Fruit fly (Drosophila melanogaster): ENCODE data around the gene Rac1.
A peak's percentile ranks its signal among the peaks of the same experiment; 100 is the strongest.

Gene Rac1

DNA sequence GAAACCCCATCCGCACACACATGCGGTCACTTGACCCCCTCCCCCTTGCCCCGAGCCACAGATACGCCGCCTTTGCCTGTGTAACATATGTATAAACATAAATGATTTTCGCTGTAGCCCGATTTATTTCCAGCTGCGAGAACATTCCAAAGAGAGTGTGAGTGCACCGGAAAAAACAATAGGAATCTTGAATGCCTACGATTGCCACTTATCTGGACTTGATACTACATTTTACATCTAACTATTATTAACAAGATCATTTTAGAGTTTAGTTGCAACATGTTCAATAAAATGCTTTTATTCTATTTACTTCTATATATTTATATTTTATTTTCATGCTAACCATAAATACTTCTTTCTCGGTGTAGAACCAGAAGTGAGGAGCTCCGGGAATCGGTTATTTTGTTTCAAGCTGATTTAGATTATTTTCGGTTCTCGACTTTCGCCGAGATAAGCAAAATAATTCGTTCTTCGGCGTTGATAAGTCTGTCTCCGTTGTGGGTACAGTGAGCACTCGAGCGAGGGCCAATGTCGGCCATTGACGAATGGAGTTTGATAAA is 2.3 kb downstream of the Rac1 start (continued):
- TF ChIP-seq Sp1 (GFP tag; optimal IDR thresholded peaks at IDR 0.05) (peak; percentile 78), usp (GFP tag; optimal IDR thresholded peaks at IDR 0.05) (no peak), CG32264 (GFP tag; optimal IDR thresholded peaks at IDR 0.05) (no peak)

DNA sequence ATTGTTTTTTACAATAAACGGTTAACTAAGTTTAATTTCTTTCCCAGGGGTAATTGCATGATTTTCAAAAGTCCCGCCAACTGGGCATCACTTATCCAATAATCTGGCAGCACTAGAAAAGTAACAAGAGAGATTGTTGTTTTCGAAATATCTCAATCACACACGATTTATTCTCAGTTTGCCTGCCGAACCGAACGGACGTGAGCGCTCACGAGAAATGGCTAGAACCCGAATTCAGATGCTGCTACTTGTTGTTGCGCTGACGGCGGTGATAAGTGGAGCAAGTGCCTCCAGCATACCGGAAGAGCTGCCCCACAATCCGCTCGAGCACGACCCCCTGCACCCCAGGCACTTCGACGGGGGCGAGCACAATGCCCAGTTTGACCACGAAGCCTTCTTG is 4.0 kb downstream of the Rac1 start, which contains the start of gene scf:
Gene scf, plus strand, starts transcription at position 164 of the 400 bp plus-strand sequence.
- TF ChIP-seq Rel (GFP tag; optimal IDR thresholded peaks at IDR 0.05) = no peak
- TF ChIP-seq Rel (tag; optimal IDR thresholded peaks at IDR 0.05) = peak; percentile 58
- peak; percentile 4 for TF ChIP-seq woc (GFP tag; optimal IDR thresholded peaks at IDR 0.05)
- TF ChIP-seq Dif (GFP tag; optimal IDR thresholded peaks at IDR 0.05; ENCODE audit: partially characterized antibody) = peak; percentile 57
- TF ChIP-seq jim (GFP tag; optimal IDR thresholded peaks at IDR 0.05) = no peak
- TF ChIP-seq OdsH (GFP tag; optimal IDR thresholded peaks at IDR 0.05) = no peak
- TF ChIP-seq Myc (optimal IDR thresholded peaks at IDR 0.05) = peak; percentile 63
- peak; percentile 22 for TF ChIP-seq Sp1 (GFP tag; optimal IDR thresholded peaks at IDR 0.05)
- peak; percentile 99 for TF ChIP-seq fru (GFP tag; optimal IDR thresholded peaks at IDR 0.05)
- TF ChIP-seq psq (GFP tag; optimal IDR thresholded peaks at IDR 0.05) = no peak

dm6 chr3L:1295693-1296092 is 6.8 kb downstream of the Rac1 start, which contains the start of gene Rabex-5:
Gene Rabex-5 (plus strand): TSS chr3L:1295913.
- TF ChIP-seq woc (GFP tag; optimal IDR thresholded peaks at IDR 0.05) (peak; percentile 55), rgr (GFP tag; optimal IDR thresholded peaks at IDR 0.05) (peak; percentile 28), Hr83 (GFP tag; optimal IDR thresholded peaks at IDR 0.05; ENCODE audit: poor library complexity, severe bottlenecking) (peak; percentile 18), OdsH (GFP tag; optimal IDR thresholded peaks at IDR 0.05) (no peak), foxo (GFP tag; optimal IDR thresholded peaks at IDR 0.05) (peak in 1 of 2 experiments; percentile 43), ey (GFP tag; optimal IDR thresholded peaks at IDR 0.05) (peak; percentile 16), CG9705 (GFP tag; optimal IDR thresholded peaks at IDR 0.05) (no peak), Sp1 (GFP tag; optimal IDR thresholded peaks at IDR 0.05) (no peak), psq (GFP tag; optimal IDR thresholded peaks at IDR 0.05) (no peak), Dfd (GFP tag; optimal IDR thresholded peaks at IDR 0.05) (no peak), HLH106 (tag; optimal IDR thresholded peaks at IDR 0.05) (peak; percentile 33), Rel (GFP tag; optimal IDR thresholded peaks at IDR 0.05) (no peak), Rel (tag; optimal IDR thresholded peaks at IDR 0.05) (peak; percentile 100)

DNA sequence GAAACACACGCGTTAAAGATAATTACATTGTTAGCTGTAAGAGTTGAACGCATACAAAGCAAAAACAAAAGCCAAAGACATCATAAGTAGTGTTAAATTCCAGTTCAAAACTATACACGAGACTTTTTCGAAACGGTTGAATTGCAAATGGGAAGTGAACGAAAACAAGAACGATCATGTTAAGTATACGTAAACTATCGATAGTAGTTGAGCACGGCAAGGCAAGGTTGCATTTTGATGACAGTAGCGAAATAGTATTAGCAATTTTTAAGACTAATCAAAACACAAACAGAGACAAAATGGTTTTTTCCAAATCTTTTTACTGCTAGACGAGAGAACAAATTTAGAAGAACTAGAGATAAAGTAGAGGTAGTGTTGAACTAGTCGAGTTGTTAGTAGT is 7.6 kb downstream of the Rac1 start:
- TF ChIP-seq HLH106 (tag; optimal IDR thresholded peaks at IDR 0.05) (no peak), ey (GFP tag; optimal IDR thresholded peaks at IDR 0.05) (no peak), CrebA (GFP tag; optimal IDR thresholded peaks at IDR 0.05; ENCODE audit: borderline replicate concordance) (no peak), h (GFP tag; optimal IDR thresholded peaks at IDR 0.05) (no peak), jim (GFP tag; optimal IDR thresholded peaks at IDR 0.05) (no peak), woc (GFP tag; optimal IDR thresholded peaks at IDR 0.05) (no peak), lola (GFP tag; optimal IDR thresholded peaks at IDR 0.05) (no peak), GATAd (GFP tag; optimal IDR thresholded peaks at IDR 0.05) (no peak), sage (GFP tag; optimal IDR thresholded peaks at IDR 0.05) (no peak), psq (GFP tag; optimal IDR thresholded peaks at IDR 0.05) (no peak), Hr83 (GFP tag; optimal IDR thresholded peaks at IDR 0.05; ENCODE audit: poor library complexity, severe bottlenecking) (no peak), Rel (GFP tag; optimal IDR thresholded peaks at IDR 0.05) (no peak), Rel (tag; optimal IDR thresholded peaks at IDR 0.05) (no peak)

dm6 chr3L:1280890-1281622 is 21.4 kb downstream of the Rac1 start:
- TF ChIP-seq Dif (GFP tag; optimal IDR thresholded peaks at IDR 0.05; ENCODE audit: partially characterized antibody) = no peak

DNA sequence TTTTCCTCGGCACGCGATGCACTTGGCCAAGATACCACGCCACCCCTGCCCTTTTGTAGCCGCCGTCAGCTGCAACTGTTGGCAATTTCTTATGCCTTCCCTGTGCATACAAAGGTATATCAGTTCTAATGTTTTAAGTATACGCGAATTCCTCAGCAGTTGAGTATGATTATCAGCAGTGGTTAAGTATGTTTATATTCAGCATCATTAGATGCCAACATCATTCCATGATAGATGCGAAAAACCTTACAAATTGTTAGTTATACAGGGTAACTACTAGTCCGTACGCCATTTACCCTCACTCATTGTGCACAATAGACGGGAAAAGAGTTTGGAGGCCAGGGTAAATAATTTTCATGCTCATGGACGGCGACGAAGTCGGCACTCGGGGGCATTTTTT is 22.8 kb downstream of the Rac1 start:
- TF ChIP-seq h (GFP tag; optimal IDR thresholded peaks at IDR 0.05) (no peak), ey (GFP tag; optimal IDR thresholded peaks at IDR 0.05) (peak; percentile 18), Myc (optimal IDR thresholded peaks at IDR 0.05) (no peak)

DNA sequence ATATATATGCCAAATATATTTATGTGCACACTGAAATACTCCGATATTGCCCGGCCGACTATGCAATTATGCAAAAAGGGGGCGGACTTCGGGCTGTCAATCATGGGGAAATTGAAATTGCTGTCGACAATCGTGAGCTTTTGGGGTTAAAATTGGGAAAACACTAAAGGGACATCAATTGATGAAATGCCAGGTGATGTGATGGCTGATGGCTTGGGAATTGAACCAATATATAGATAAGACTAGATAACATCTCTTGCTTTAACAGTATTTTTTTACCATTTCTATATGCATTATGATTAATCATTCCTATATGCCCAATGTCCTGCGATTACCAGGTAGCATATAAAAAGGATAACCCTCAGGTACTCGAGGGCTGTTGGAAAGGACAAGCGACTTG is 24.5 kb downstream of the Rac1 start:
- TF ChIP-seq lola (GFP tag; optimal IDR thresholded peaks at IDR 0.05) = no peak
- TF ChIP-seq brk (GFP tag; optimal IDR thresholded peaks at IDR 0.05) = no peak
- TF ChIP-seq Dif (GFP tag; optimal IDR thresholded peaks at IDR 0.05; ENCODE audit: partially characterized antibody) = no peak
- TF ChIP-seq h (GFP tag; optimal IDR thresholded peaks at IDR 0.05) = no peak
- TF ChIP-seq psq (GFP tag; optimal IDR thresholded peaks at IDR 0.05) = no peak
- TF ChIP-seq Rel (GFP tag; optimal IDR thresholded peaks at IDR 0.05) = no peak
- no peak for TF ChIP-seq Rel (tag; optimal IDR thresholded peaks at IDR 0.05)
- TF ChIP-seq HLH106 (tag; optimal IDR thresholded peaks at IDR 0.05) = no peak
- no peak for TF ChIP-seq GATAd (GFP tag; optimal IDR thresholded peaks at IDR 0.05)
- no peak for TF ChIP-seq Myc (optimal IDR thresholded peaks at IDR 0.05)

Measured in whole organism, wandering third instar larva.